Worm (Caenorhabditis elegans) whole organism, early embryonic: ENCODE data around the gene itsn-1.

Experiments
- ama-1 ChIP-seq: fragments of 150-350 bp; optimal IDR thresholded peaks from 2 replicates; lab custom pipeline; 2014
- ceh-13 ChIP-seq: fragments of 200-800 bp; sonication (Bioruptor generic); optimal IDR thresholded peaks from 2 replicates; lab custom pipeline; 2018; ENCODE audit warnings: mild to moderate bottlenecking, missing genetic modification characterization, missing compliant biosample characterization
- ceh-36 ChIP-seq: sonication (generic microtip); optimal IDR thresholded peaks from 2 replicates; lab custom pipeline; 2016; ENCODE audit warnings: missing genetic modification characterization, inconsistent platforms, missing compliant biosample characterization
- flt-1 ChIP-seq: fragments of 200-800 bp; sonication (Bioruptor generic); IDR thresholded peaks from 2 replicates; pipeline ENCODE4 v1.3.6; 2022; ENCODE audit warnings: missing genetic modification characterization, missing compliant biosample characterization
- hmbx-1 ChIP-seq: sonication (generic microtip); optimal IDR thresholded peaks from 2 replicates; lab custom pipeline; 2016; ENCODE audit warnings: mild to moderate bottlenecking, missing genetic modification characterization, missing compliant biosample characterization
- hmg-4 ChIP-seq: fragments of 200-800 bp; sonication (Bioruptor generic); optimal IDR thresholded peaks from 2 replicates; lab custom pipeline; 2018; ENCODE audit warnings: mild to moderate bottlenecking, missing genetic modification characterization, missing compliant biosample characterization
- hnd-1 ChIP-seq: sonication (generic microtip); optimal IDR thresholded peaks from 2 replicates; lab custom pipeline; 2016; ENCODE audit warnings: missing genetic modification characterization, missing compliant biosample characterization
- scrt-1 ChIP-seq: fragments of 200-800 bp; sonication (Bioruptor generic); IDR thresholded peaks from 2 replicates; pipeline ENCODE4 v1.3.6; 2022; ENCODE audit warnings: missing genetic modification characterization, missing compliant biosample characterization

ce11 chrIV:17162515-17162914 is 43.0 kb downstream of the itsn-1 start, which contains the start of gene skr-13:
- no peak for TF ChIP-seq ceh-13 (GFP tag; lab: Kevin White, UChicago)
- TF ChIP-seq ama-1: no peak
- no peak for TF ChIP-seq hmg-4 (GFP tag; lab: Kevin White, UChicago)
- TF ChIP-seq hnd-1 (tag; lab: Kevin White, UChicago): no peak
- no peak for TF ChIP-seq scrt-1 (GFP tag; lab: Robert Waterston, UW)
- TF ChIP-seq hmbx-1 (tag; lab: Kevin White, UChicago): no peak
- no peak for TF ChIP-seq ceh-36 (tag; lab: Kevin White, UChicago)
- no peak for TF ChIP-seq flt-1 (GFP tag; lab: Robert Waterston, UW)
